Fruit fly (Drosophila melanogaster) whole organism, embryonic: Measurements from ENCODE around the gene Gyc88E.

Source experiments
- Antp ChIP-seq: fragments of 200-800 bp; sonication (Bioruptor generic); optimal IDR thresholded peaks from 3 replicates; lab custom pipeline; 2016; ENCODE audit warnings: missing biosample characterization, missing genetic modification characterization
- Atf3 ChIP-seq: fragments of 200-800 bp; sonication (Bioruptor generic); optimal IDR thresholded peaks from 3 replicates; lab custom pipeline; 2016; ENCODE audit warnings: missing biosample characterization, missing genetic modification characterization
- B-H2 ChIP-seq: fragments of 200-800 bp; sonication (Bioruptor generic); optimal IDR thresholded peaks from 2 replicates; lab custom pipeline; 2018; ENCODE audit warnings: missing biosample characterization, mild to moderate bottlenecking, missing genetic modification characterization
- BtbVII ChIP-seq: fragments of 200-800 bp; sonication (Bioruptor generic); optimal IDR thresholded peaks from 3 replicates; lab custom pipeline; 2017; ENCODE audit warnings: missing biosample characterization, mild to moderate bottlenecking, missing genetic modification characterization
- CG10274 ChIP-seq: fragments of 200-800 bp; sonication (Bioruptor generic); optimal IDR thresholded peaks from 3 replicates; lab custom pipeline; 2017; ENCODE audit warnings: missing biosample characterization, mild to moderate bottlenecking, missing genetic modification characterization
- CG10462 ChIP-seq: fragments of 200-800 bp; sonication (Bioruptor generic); optimal IDR thresholded peaks from 2 replicates; lab custom pipeline; 2016; ENCODE audit warnings: missing biosample characterization, missing genetic modification characterization
- CG16863 ChIP-seq: fragments of 200-800 bp; sonication (Bioruptor generic); optimal IDR thresholded peaks from 3 replicates; lab custom pipeline; 2016; ENCODE audit warnings: missing biosample characterization, missing genetic modification characterization
- CG17328 ChIP-seq: fragments of 200-800 bp; sonication (Bioruptor generic); IDR thresholded peaks from 2 replicates; pipeline ENCODE4 v1.3.6; 2022; ENCODE audit warnings: missing biosample characterization, missing genetic modification characterization
- CG17361 ChIP-seq: fragments of 200-800 bp; sonication (Bioruptor generic); IDR thresholded peaks from 3 replicates; pipeline ENCODE4 v1.3.6; 2022; ENCODE audit warnings: missing biosample characterization, missing genetic modification characterization
- CG2712 ChIP-seq: fragments of 200-800 bp; optimal IDR thresholded peaks from 3 replicates; lab custom pipeline; 2019; ENCODE audit warnings: missing biosample characterization, mild to moderate bottlenecking, missing genetic modification characterization, moderate library complexity
- CG3281 ChIP-seq: fragments of 200-800 bp; sonication (Bioruptor generic); optimal IDR thresholded peaks from 3 replicates; lab custom pipeline; 2017; ENCODE audit warnings: missing biosample characterization, mild to moderate bottlenecking, missing genetic modification characterization
- CG3847 ChIP-seq: fragments of 200-800 bp; sonication (Bioruptor generic); IDR thresholded peaks from 2 replicates; pipeline ENCODE4 v1.3.6; 2022; ENCODE audit warnings: missing biosample characterization, missing genetic modification characterization
- CG4730 ChIP-seq: fragments of 200-800 bp; sonication (Bioruptor generic); IDR thresholded peaks from 2 replicates; pipeline ENCODE4 v1.3.6; 2022; ENCODE audit warnings: missing biosample characterization, missing genetic modification characterization
- CG5180 ChIP-seq: fragments of 200-800 bp; sonication (Bioruptor generic); optimal IDR thresholded peaks from 3 replicates; lab custom pipeline; 2017; ENCODE audit warnings: missing biosample characterization, missing genetic modification characterization, mild to moderate bottlenecking, moderate library complexity, missing genetic modification reagents
- CG6272 ChIP-seq: fragments of 200-800 bp; sonication (Bioruptor generic); IDR thresholded peaks from 2 replicates; pipeline ENCODE4 v1.3.6; 2022; ENCODE audit warnings: missing biosample characterization, missing genetic modification characterization
- CG6689 ChIP-seq: fragments of 200-800 bp; sonication (Bioruptor generic); IDR thresholded peaks from 2 replicates; pipeline ENCODE4 v1.3.6; 2022; ENCODE audit warnings: missing biosample characterization, missing genetic modification characterization
- D ChIP-seq, 2 experiments: fragments of 200-800 bp in 1 of 2; fragments of >200 bp in 1 of 2; sonication (Bioruptor generic) in 1 of 2; optimal IDR thresholded peaks; 2 replicates in 1 of 2; 3 replicates in 1 of 2; lab custom pipeline; 2017; ENCODE audit warnings: mild to moderate bottlenecking in 1 of 2, missing biosample characterization in 1 of 2, missing genetic modification characterization in 1 of 2, missing genetic modification reagents in 1 of 2
- Dek ChIP-seq: fragments of 200-800 bp; sonication (Bioruptor generic); optimal IDR thresholded peaks from 3 replicates; lab custom pipeline; 2019; ENCODE audit warnings: missing biosample characterization, mild to moderate bottlenecking, missing genetic modification characterization, moderate library complexity
- Drgx ChIP-seq: fragments of 200-800 bp; sonication (Bioruptor generic); IDR thresholded peaks from 2 replicates; pipeline ENCODE4 v1.3.6; 2022; ENCODE audit warnings: missing biosample characterization, missing genetic modification characterization
- Ets65A ChIP-seq: fragments of 200-800 bp; sonication (Bioruptor generic); peaks from one replicate; lab custom pipeline; 2016; ENCODE audit warnings: missing biosample characterization, missing genetic modification characterization
- Gug ChIP-seq: fragments of 200-800 bp; sonication (Bioruptor generic); IDR thresholded peaks from 4 replicates; pipeline ENCODE4 v1.3.6; 2022; ENCODE audit warnings: missing biosample characterization, missing genetic modification characterization
- H15 ChIP-seq: fragments of 200-800 bp; sonication (Bioruptor generic); IDR thresholded peaks from 3 replicates; pipeline ENCODE4 v1.3.6; 2022; ENCODE audit warnings: missing biosample characterization, missing genetic modification characterization
- NC2α ChIP-seq: fragments of 200-800 bp; sonication (Bioruptor generic); optimal IDR thresholded peaks from 2 replicates; lab custom pipeline; 2016; ENCODE audit warnings: missing biosample characterization, missing genetic modification characterization
- Pdp1 ChIP-seq, 2 experiments: fragments of 200-800 bp; sonication (Bioruptor generic); optimal IDR thresholded peaks; 3 replicates each; lab custom pipeline; 2016; ENCODE audit warnings: missing biosample characterization in 2 of 2, missing genetic modification characterization in 2 of 2, mild to moderate bottlenecking in 1 of 2, moderate library complexity in 1 of 2
- abd-A ChIP-seq: fragments of 200-800 bp; sonication (Bioruptor generic); optimal IDR thresholded peaks from 3 replicates; lab custom pipeline; 2019; ENCODE audit warnings: missing biosample characterization, mild to moderate bottlenecking, missing genetic modification characterization, moderate library complexity
- br ChIP-seq: fragments of >200 bp; optimal IDR thresholded peaks from 2 replicates; lab custom pipeline; 2017
- bsh ChIP-seq, 2 experiments: fragments of 200-800 bp; sonication (Bioruptor generic); optimal IDR thresholded peaks; 2 replicates each; lab custom pipeline; 2017 to 2018; ENCODE audit warnings: mild to moderate bottlenecking in 2 of 2, missing biosample characterization in 2 of 2, missing genetic modification characterization in 2 of 2, moderate library complexity in 1 of 2
- btn ChIP-seq: fragments of 200-800 bp; sonication (Bioruptor generic); optimal IDR thresholded peaks from 2 replicates; lab custom pipeline; 2016; ENCODE audit warnings: missing biosample characterization, missing genetic modification characterization
- cato ChIP-seq: fragments of 200-800 bp; sonication (Bioruptor generic); optimal IDR thresholded peaks from 2 replicates; lab custom pipeline; 2016; ENCODE audit warnings: missing biosample characterization, missing genetic modification characterization, borderline replicate concordance
- cg ChIP-seq: fragments of 200-800 bp; sonication (Bioruptor generic); optimal IDR thresholded peaks from 3 replicates; lab custom pipeline; 2019; ENCODE audit warnings: missing biosample characterization, mild to moderate bottlenecking, missing genetic modification characterization, moderate library complexity
- chif ChIP-seq, 2 experiments: fragments of 200-800 bp; sonication (Bioruptor generic); optimal IDR thresholded peaks; 3 replicates each; lab custom pipeline; 2016; ENCODE audit warnings: missing biosample characterization in 2 of 2, missing genetic modification characterization in 2 of 2
- crp ChIP-seq, 2 experiments: fragments of 200-800 bp; sonication (Bioruptor generic); optimal IDR thresholded peaks; 2 replicates in 1 of 2; 3 replicates in 1 of 2; lab custom pipeline; 2017; ENCODE audit warnings: missing biosample characterization in 2 of 2, missing genetic modification characterization in 2 of 2, mild to moderate bottlenecking in 1 of 2, moderate library complexity in 1 of 2
- dpn ChIP-seq, 2 experiments: fragments of 200-800 bp; sonication (Bioruptor generic); optimal IDR thresholded peaks; 3 replicates each; lab custom pipeline; 2016; ENCODE audit warnings: missing biosample characterization in 2 of 2, missing genetic modification characterization in 2 of 2
- fd64A ChIP-seq: fragments of 200-800 bp; sonication (Bioruptor generic); optimal IDR thresholded peaks from 3 replicates; lab custom pipeline; 2018; ENCODE audit warnings: missing biosample characterization, mild to moderate bottlenecking, missing genetic modification characterization
- fru ChIP-seq: fragments of >200 bp; optimal IDR thresholded peaks from 2 replicates; lab custom pipeline; 2017
- fu2 ChIP-seq: fragments of 200-800 bp; sonication (Bioruptor generic); optimal IDR thresholded peaks from 2 replicates; lab custom pipeline; 2016; ENCODE audit warnings: missing biosample characterization, missing genetic modification characterization
- gcm ChIP-seq: fragments of 200-800 bp; sonication (Bioruptor generic); optimal IDR thresholded peaks from 2 replicates; lab custom pipeline; 2019; ENCODE audit warnings: missing biosample characterization, mild to moderate bottlenecking, missing genetic modification characterization, moderate library complexity
- grn ChIP-seq: fragments of 200-800 bp; sonication (Bioruptor generic); optimal IDR thresholded peaks from 3 replicates; lab custom pipeline; 2017; ENCODE audit warnings: missing biosample characterization, missing genetic modification characterization
- luna ChIP-seq: fragments of 200-800 bp; sonication (Bioruptor generic); optimal IDR thresholded peaks from 2 replicates; lab custom pipeline; 2016; ENCODE audit warnings: missing biosample characterization, missing genetic modification characterization
- nmo ChIP-seq: fragments of 200-800 bp; sonication (Bioruptor generic); optimal IDR thresholded peaks from 2 replicates; lab custom pipeline; 2018; ENCODE audit warnings: missing biosample characterization, mild to moderate bottlenecking, missing genetic modification characterization, moderate library complexity
- p53 ChIP-seq: fragments of 200-800 bp; sonication (Bioruptor generic); optimal IDR thresholded peaks from 2 replicates; lab custom pipeline; 2016; ENCODE audit warnings: missing biosample characterization, missing genetic modification characterization
- pb ChIP-seq: fragments of 200-800 bp; sonication (Bioruptor generic); optimal IDR thresholded peaks from 3 replicates; lab custom pipeline; 2016; ENCODE audit warnings: missing biosample characterization, missing genetic modification characterization
- phol ChIP-seq: fragments of 200-800 bp; sonication (Bioruptor generic); optimal IDR thresholded peaks from 3 replicates; lab custom pipeline; 2018; ENCODE audit warnings: missing biosample characterization, mild to moderate bottlenecking, missing genetic modification characterization, moderate library complexity
- psq ChIP-seq: fragments of 200-800 bp; sonication (Bioruptor generic); optimal IDR thresholded peaks from 2 replicates; lab custom pipeline; 2017; ENCODE audit warnings: missing biosample characterization, missing genetic modification characterization
- row ChIP-seq: fragments of 200-800 bp; sonication (Bioruptor generic); IDR thresholded peaks from 3 replicates; pipeline ENCODE4 v1.3.6; 2022; ENCODE audit warnings: missing biosample characterization, missing genetic modification characterization
- scrt ChIP-seq: fragments of 200-800 bp; sonication (Bioruptor generic); optimal IDR thresholded peaks from 2 replicates; lab custom pipeline; 2018; ENCODE audit warnings: missing biosample characterization, mild to moderate bottlenecking, missing genetic modification characterization, moderate library complexity
- sima ChIP-seq: fragments of 200-800 bp; sonication (Bioruptor generic); optimal IDR thresholded peaks from 2 replicates; lab custom pipeline; 2016; ENCODE audit warnings: missing biosample characterization, missing genetic modification characterization
- slbo ChIP-seq: fragments of 200-800 bp; sonication (Bioruptor generic); IDR thresholded peaks from 2 replicates; pipeline ENCODE4 v1.3.6; 2022; ENCODE audit warnings: missing biosample characterization, missing genetic modification characterization
- tna ChIP-seq: fragments of 200-800 bp; sonication (Bioruptor generic); IDR thresholded peaks from 2 replicates; pipeline ENCODE4 v1.3.6; 2022; ENCODE audit warnings: missing biosample characterization, missing genetic modification characterization; ENCODE audit not compliant: partially characterized antibody
- unpg ChIP-seq: fragments of 200-800 bp; sonication (Bioruptor generic); optimal IDR thresholded peaks from 3 replicates; lab custom pipeline; 2018; ENCODE audit warnings: missing biosample characterization, mild to moderate bottlenecking, missing genetic modification characterization, moderate library complexity
- vvl ChIP-seq: fragments of 200-800 bp; sonication (Bioruptor generic); IDR thresholded peaks from 2 replicates; pipeline ENCODE4 v1.3.6; 2022; ENCODE audit warnings: missing biosample characterization, missing genetic modification characterization
- yki ChIP-seq: fragments of >200 bp; optimal IDR thresholded peaks from 3 replicates; lab custom pipeline; 2018

Gene Gyc88E

DNA sequence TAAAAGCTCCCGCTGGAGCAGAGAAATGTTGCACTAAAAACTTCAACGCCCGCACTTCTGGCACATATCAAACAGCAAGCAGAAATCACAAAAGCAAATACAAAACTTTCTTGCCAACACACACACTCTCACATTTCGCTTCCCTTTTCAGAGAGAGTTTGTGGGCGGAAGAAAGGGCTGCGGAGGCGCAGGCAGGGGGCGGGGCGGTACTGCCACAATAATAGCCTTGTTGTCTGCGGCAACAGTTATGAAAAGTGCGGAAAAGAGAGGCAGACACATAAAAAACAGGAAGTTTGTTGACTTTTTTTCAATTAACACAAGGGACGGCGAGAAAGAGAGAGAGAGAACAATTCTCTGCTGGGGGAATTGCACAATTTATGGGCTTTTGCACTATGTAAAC, 19.3 kb upstream of the Gyc88E start:
- TF ChIP-seq tna (GFP tag; lab: Robert Waterston, UW), result no peak
- TF ChIP-seq Ets65A, result no peak
- no peak for TF ChIP-seq luna (GFP tag; lab: Kevin White, UChicago)
- 0 out of 2 replicates have a peak, but pooled peaks have one; percentile 24 for TF ChIP-seq CG6272 (GFP tag; lab: Robert Waterston, UW)
- no peak for TF ChIP-seq CG5180 (GFP tag; lab: Kevin White, UChicago)
- no peak for TF ChIP-seq chif (GFP tag; optimal IDR thresholded peaks at IDR 0.05; lab: Kevin White, UChicago)
- TF ChIP-seq Dek (tag; lab: Kevin White, UChicago), result no peak
- no peak for TF ChIP-seq btn (GFP tag; lab: Kevin White, UChicago)
- TF ChIP-seq nmo (GFP tag; lab: Kevin White, UChicago), result peak; percentile 4
- no peak for TF ChIP-seq Atf3
- TF ChIP-seq CG3281 (GFP tag; lab: Kevin White, UChicago), result no peak
- no peak for TF ChIP-seq Gug
- no peak for TF ChIP-seq psq
- TF ChIP-seq Antp, result no peak
- peak; percentile 26 for TF ChIP-seq gcm (GFP tag; lab: Kevin White, UChicago)
- no peak for TF ChIP-seq CG3847 (GFP tag; lab: Robert Waterston, UW)
- TF ChIP-seq fd64A, result no peak
- no peak for TF ChIP-seq yki (lab: Kevin White, UChicago)
- no peak for TF ChIP-seq CG6689 (GFP tag; lab: Robert Waterston, UW)
- TF ChIP-seq p53, result no peak
- TF ChIP-seq br (lab: Kevin White, UChicago), result no peak
- TF ChIP-seq CG16863 (GFP tag; lab: Kevin White, UChicago), result no peak
- TF ChIP-seq row (GFP tag; lab: Robert Waterston, UW), result no peak
- no peak for TF ChIP-seq CG17361 (GFP tag; lab: Robert Waterston, UW)
- no peak for TF ChIP-seq CG17328
- no peak for TF ChIP-seq pb (GFP tag; lab: Kevin White, UChicago)
- TF ChIP-seq abd-A (tag; lab: Kevin White, UChicago), result peak; percentile 56
- peak; percentile 20 for TF ChIP-seq scrt (GFP tag; lab: Kevin White, UChicago)
- TF ChIP-seq B-H2, result no peak
- TF ChIP-seq unpg, result no peak
- TF ChIP-seq CG4730, result no peak
- no peak for TF ChIP-seq grn
- no peak for TF ChIP-seq BtbVII (GFP tag; lab: Kevin White, UChicago)
- TF ChIP-seq CG2712 (tag; lab: Kevin White, UChicago), result no peak
- no peak for TF ChIP-seq fu2
- no peak for TF ChIP-seq vvl (GFP tag; lab: Robert Waterston, UW)
- TF ChIP-seq D (optimal IDR thresholded peaks at IDR 0.05; lab: Kevin White, UChicago), result no peak
- TF ChIP-seq D (GFP tag; optimal IDR thresholded peaks at IDR 0.05; lab: Kevin White, UChicago), result no peak
- no peak for TF ChIP-seq H15 (GFP tag; lab: Robert Waterston, UW)
- TF ChIP-seq cg, result peak; percentile 71
- TF ChIP-seq phol (tag; lab: Kevin White, UChicago), result no peak
- TF ChIP-seq bsh (GFP tag; optimal IDR thresholded peaks at IDR 0.05; lab: Kevin White, UChicago), result no peak
- no peak for TF ChIP-seq dpn (GFP tag; optimal IDR thresholded peaks at IDR 0.05; lab: Kevin White, UChicago)
- TF ChIP-seq Drgx, result no peak
- no peak for TF ChIP-seq crp (GFP tag; optimal IDR thresholded peaks at IDR 0.05; lab: Kevin White, UChicago)
- TF ChIP-seq cato (GFP tag; lab: Kevin White, UChicago), result no peak
- peak in 1 of 2 experiments; percentile 88 for TF ChIP-seq Pdp1 (GFP tag; optimal IDR thresholded peaks at IDR 0.05; lab: Kevin White, UChicago)
- TF ChIP-seq slbo (GFP tag; lab: Robert Waterston, UW), result no peak
- no peak for TF ChIP-seq NC2α (GFP tag; lab: Kevin White, UChicago)
- no peak for TF ChIP-seq fru (lab: Kevin White, UChicago)
- no peak for TF ChIP-seq CG10462 (GFP tag; lab: Kevin White, UChicago)
- TF ChIP-seq CG10274 (GFP tag; lab: Kevin White, UChicago), result no peak
- no peak for TF ChIP-seq sima (GFP tag; lab: Kevin White, UChicago)
